Fruit fly (Drosophila melanogaster): Measurements from ENCODE around the gene Akt.
A peak's percentile ranks its signal among the peaks of the same experiment; 100 is the strongest.

Gene Akt

dm6 chr3R:16146632-16147453, 47.8 kb downstream of the Akt start, which contains the start of the genes Mic26-27 and CG5916 (continued):
- TF ChIP-seq Hr3 (GFP tag; optimal IDR thresholded peaks at IDR 0.05), result peak; percentile 88
- peak; percentile 69 for TF ChIP-seq CG10147 (GFP tag; optimal IDR thresholded peaks at IDR 0.05)
- TF ChIP-seq dmrt99B (tag; optimal IDR thresholded peaks at IDR 0.05), result no peak
- TF ChIP-seq CG14050 (GFP tag; IDR thresholded peaks at IDR 0.05), result peak; percentile 58; the same call in 2 of the 3 replicates
- TF ChIP-seq chm (GFP tag; IDR thresholded peaks at IDR 0.05), result peak; percentile 69
- no peak for TF ChIP-seq ham (GFP tag; IDR thresholded peaks at IDR 0.05)
- TF ChIP-seq CG30020 (tag; optimal IDR thresholded peaks at IDR 0.05), result peak; percentile 80
- TF ChIP-seq toy (GFP tag; IDR thresholded peaks at IDR 0.05), result no peak
- no peak for TF ChIP-seq h (optimal IDR thresholded peaks at IDR 0.05)
- TF ChIP-seq CG7963 (GFP tag; IDR thresholded peaks at IDR 0.05; ENCODE audit: partially characterized antibody), result peak; percentile 92
- no peak for TF ChIP-seq Sry-β (GFP tag; optimal IDR thresholded peaks at IDR 0.05)
- peak; percentile 92 for TF ChIP-seq H15 (GFP tag; IDR thresholded peaks at IDR 0.05)
- peak; percentile 11 for TF ChIP-seq CG6654 (GFP tag; optimal IDR thresholded peaks at IDR 0.05)
- peak; percentile 100 for TF ChIP-seq CG13287 (GFP tag; IDR thresholded peaks at IDR 0.05; ENCODE audit: partially characterized antibody)
- TF ChIP-seq nom (GFP tag; optimal IDR thresholded peaks at IDR 0.05), result no peak
- no peak for TF ChIP-seq CG6854 (GFP tag; optimal IDR thresholded peaks at IDR 0.05)
- TF ChIP-seq hkb (optimal IDR thresholded peaks at IDR 0.05), result peak; percentile 95
- TF ChIP-seq hkb (GFP tag; IDR thresholded peaks at IDR 0.05), result peak; percentile 39; the same call in 1 of the 2 replicates
- TF ChIP-seq CG17328 (GFP tag; IDR thresholded peaks at IDR 0.05), result peak; percentile 64; the same call in 1 of the 2 replicates
- TF ChIP-seq inv (GFP tag; IDR thresholded peaks at IDR 0.05; ENCODE audit: partially characterized antibody), result peak; percentile 100
- peak; percentile 99 for TF ChIP-seq Ets65A (GFP tag)
- TF ChIP-seq Gsc (GFP tag; IDR thresholded peaks at IDR 0.05), result peak; percentile 69
- peak; percentile 25 for TF ChIP-seq CG7987 (GFP tag; optimal IDR thresholded peaks at IDR 0.05)
- peak; percentile 78 for TF ChIP-seq CG4424 (GFP tag; optimal IDR thresholded peaks at IDR 0.05)
- peak; percentile 69 for TF ChIP-seq repo (GFP tag; optimal IDR thresholded peaks at IDR 0.05)
- TF ChIP-seq CG10654 (GFP tag; optimal IDR thresholded peaks at IDR 0.05), result peak; percentile 64
- TF ChIP-seq CG16863 (GFP tag; optimal IDR thresholded peaks at IDR 0.05), result peak; percentile 83
- peak; percentile 95 for TF ChIP-seq sisA (GFP tag; IDR thresholded peaks at IDR 0.05)
- peak; percentile 94 for TF ChIP-seq HLH54F (GFP tag; optimal IDR thresholded peaks at IDR 0.05)
- no peak for TF ChIP-seq Hr78 (GFP tag; optimal IDR thresholded peaks at IDR 0.05)
- TF ChIP-seq hbn (GFP tag; IDR thresholded peaks at IDR 0.05; ENCODE audit: partially characterized antibody), result peak; percentile 99
- TF ChIP-seq fru (optimal IDR thresholded peaks at IDR 0.05), result no peak
- no peak for TF ChIP-seq CG4360 (GFP tag; IDR thresholded peaks at IDR 0.05)
- no peak for TF ChIP-seq ash1 (GFP tag; optimal IDR thresholded peaks at IDR 0.05)
- peak; percentile 100 for TF ChIP-seq nerfin-2 (GFP tag; IDR thresholded peaks at IDR 0.05; ENCODE audit: partially characterized antibody)
- TF ChIP-seq CG18619 (GFP tag; optimal IDR thresholded peaks at IDR 0.05), result peak; percentile 75
- TF ChIP-seq CG34376 (GFP tag; optimal IDR thresholded peaks at IDR 0.05), result peak; percentile 28
- peak; percentile 60 for TF ChIP-seq unpg (GFP tag; optimal IDR thresholded peaks at IDR 0.05)
- peak; percentile 25 for TF ChIP-seq grn (GFP tag; optimal IDR thresholded peaks at IDR 0.05)
- no peak for TF ChIP-seq pan (optimal IDR thresholded peaks at IDR 0.05)
- TF ChIP-seq pan (GFP tag; optimal IDR thresholded peaks at IDR 0.05 in 1 of 2, IDR thresholded peaks at IDR 0.05 in 1 of 2), result peak in 1 of 2 experiments; percentile 68
- TF ChIP-seq Hmr (GFP tag; optimal IDR thresholded peaks at IDR 0.05), result peak; percentile 80
- peak; percentile 86 for TF ChIP-seq chn (GFP tag; optimal IDR thresholded peaks at IDR 0.05)
- TF ChIP-seq CG42726 (GFP tag; IDR thresholded peaks at IDR 0.05; ENCODE audit: partially characterized antibody), result peak; percentile 96
- peak; percentile 64 for TF ChIP-seq Dad (GFP tag; optimal IDR thresholded peaks at IDR 0.05)
- TF ChIP-seq Fer2 (tag; optimal IDR thresholded peaks at IDR 0.05), result peak; percentile 46
- TF ChIP-seq YL-1 (GFP tag; optimal IDR thresholded peaks at IDR 0.05), result peak; percentile 79
- TF ChIP-seq CoRest (tag; optimal IDR thresholded peaks at IDR 0.05), result peak; percentile 84
- peak; percentile 18 for TF ChIP-seq crc (GFP tag; optimal IDR thresholded peaks at IDR 0.05)
